Worm (Caenorhabditis elegans): ENCODE data around the gene H20E11.1.

DNA sequence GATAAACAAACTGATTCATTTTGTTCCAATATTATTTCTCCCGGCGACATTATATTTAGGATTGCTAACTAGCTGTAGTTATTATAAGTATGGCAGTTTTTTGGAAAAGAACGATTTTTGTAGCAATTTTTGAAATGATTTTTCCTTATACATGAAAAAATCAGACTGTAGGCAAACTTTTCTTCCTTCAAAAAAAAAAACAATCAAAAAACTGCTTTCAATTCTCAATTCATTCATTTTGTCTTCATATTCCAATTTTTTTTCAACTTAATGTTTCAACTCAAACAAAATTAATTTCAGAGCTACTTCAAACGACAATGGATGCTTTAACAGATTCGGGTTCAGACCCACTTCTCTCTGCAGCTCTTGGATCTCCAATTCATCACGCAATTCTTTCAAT lies 18.1 kb upstream of the H20E11.1 start, which contains the start of gene ceh-48:
- TF ChIP-seq ztf-29 (GFP tag; IDR thresholded peaks at IDR 0.05): no peak
- TF ChIP-seq cog-1 (tag; optimal IDR thresholded peaks at IDR 0.05): no peak

Measured in whole organism, midembryonic.